Worm (Caenorhabditis elegans): ENCODE measurements around the gene moc-3.

- no peak for TF ChIP-seq lin-11 (tag; optimal IDR thresholded peaks at IDR 0.05)
- peak; percentile 56 for TF ChIP-seq fos-1 (tag; optimal IDR thresholded peaks at IDR 0.05)
- no peak for TF ChIP-seq ama-1 (optimal IDR thresholded peaks at IDR 0.05)
- TF ChIP-seq F13H6.1 (tag; optimal IDR thresholded peaks at IDR 0.05) = no peak
- no peak for TF ChIP-seq snpc-4 (tag; optimal IDR thresholded peaks at IDR 0.05)
- TF ChIP-seq skn-1 (tag; optimal IDR thresholded peaks at IDR 0.05) = no peak
- no peak for TF ChIP-seq ZK546.5 (tag; optimal IDR thresholded peaks at IDR 0.05)
Measured at ce11 chrIV:8152688-8153087, 22.3 kb downstream of the moc-3 start.
